Worm (Caenorhabditis elegans) whole organism, L3 larva: ENCODE measurements around the gene ZK185.4.

Experiments used
- ceh-82 ChIP-seq: fragments of 150-350 bp; optimal IDR thresholded peaks from 2 replicates; lab custom pipeline; 2014; ENCODE audit warnings: missing biosample characterization, missing genetic modification characterization
- nhr-11 ChIP-seq: fragments of 150-350 bp; optimal IDR thresholded peaks from 2 replicates; lab custom pipeline; 2014; ENCODE audit warnings: missing biosample characterization, missing genetic modification characterization
- nhr-28 ChIP-seq: fragments of 150-350 bp; optimal IDR thresholded peaks from 2 replicates; lab custom pipeline; 2014; ENCODE audit warnings: missing biosample characterization, missing genetic modification characterization
- skn-1 ChIP-seq: fragments of 150-350 bp; optimal IDR thresholded peaks from 2 replicates; lab custom pipeline; 2014; ENCODE audit warnings: missing biosample characterization, missing genetic modification characterization
- snpc-4 ChIP-seq: fragments of 150-350 bp; optimal IDR thresholded peaks from 2 replicates; lab custom pipeline; 2014; ENCODE audit warnings: missing biosample characterization, missing genetic modification characterization
- tbx-2 ChIP-seq: sonication (generic microtip); optimal IDR thresholded peaks from 2 replicates; lab custom pipeline; 2016; ENCODE audit warnings: mild to moderate bottlenecking, missing genetic modification characterization, missing compliant biosample characterization

- no peak for TF ChIP-seq snpc-4
- TF ChIP-seq nhr-28 (tag; lab: Kevin White, UChicago): no peak
- TF ChIP-seq tbx-2: no peak
- TF ChIP-seq ceh-82 (tag; lab: Kevin White, UChicago): no peak
- no peak for TF ChIP-seq nhr-11 (tag; lab: Kevin White, UChicago)
- no peak for TF ChIP-seq skn-1 (tag; lab: Kevin White, UChicago)
Measured at ce11 chrIV:4526028-4526427, 6.9 kb downstream of the ZK185.4 start.
